Fruit fly (Drosophila melanogaster) whole organism, larva: ENCODE measurements around the gene bgm.

Source experiments
- noc ChIP-seq: fragments of 200-800 bp; sonication (Bioruptor generic); optimal IDR thresholded peaks from 3 replicates; lab custom pipeline; 2019; ENCODE audit warnings: missing biosample characterization, mild to moderate bottlenecking, missing genetic modification characterization, moderate library complexity

The bgm gene

dm6 chr2L:14012304-14013054 is at the start of gene bgm:
bgm (plus strand) TSS chr2L:14013004.
- TF ChIP-seq noc (tag; lab: Kevin White, UChicago), result no peak

dm6 chr2L:13963467-13964122 is 49.2 kb upstream of the bgm start, which contains the start of gene NimB1:
NimB1 (plus strand) TSS chr2L:13963507.
- TF ChIP-seq noc (tag; lab: Kevin White, UChicago), result no peak

- peak; percentile 4 for TF ChIP-seq noc (tag; lab: Kevin White, UChicago)
Observed at dm6 chr2L:13966732-13967316, 46.0 kb upstream of the bgm start, which contains the start of gene NimB2. NimB2 (minus strand) TSS chr2L:13967018.

dm6 chr2L:13967846-13968350 is 44.9 kb upstream of the bgm start, which contains the start of gene NimB3:
NimB3 (minus strand) TSS chr2L:13967985.
- TF ChIP-seq noc (tag; lab: Kevin White, UChicago), result no peak

dm6 chr2L:13969876-13970275 is 42.9 kb upstream of the bgm start, which contains the start of the genes NimB4 and NimB5:
NimB4 (minus strand) TSS chr2L:13969976.
NimB5 (plus strand) TSS chr2L:13970177.
- no peak for TF ChIP-seq noc (tag; lab: Kevin White, UChicago)

dm6 chr2L:13972847-13973246 is 40.0 kb upstream of the bgm start, which contains the start of gene He:
He (minus strand) TSS chr2L:13972947.
- no peak for TF ChIP-seq noc (tag; lab: Kevin White, UChicago)

- TF ChIP-seq noc (tag; lab: Kevin White, UChicago), result no peak
Observed at dm6 chr2L:13976669-13977068, 36.1 kb upstream of the bgm start, which contains the start of gene NimC1. NimC1 (minus strand) TSS chr2L:13976769.

- peak; percentile 28 for TF ChIP-seq noc (tag; lab: Kevin White, UChicago)
Observed at dm6 chr2L:13977073-13977472, 35.7 kb upstream of the bgm start, which contains the start of gene Cyp28a5. Cyp28a5 (plus strand) TSS chr2L:13977302.

- TF ChIP-seq noc (tag; lab: Kevin White, UChicago), result no peak
Observed at dm6 chr2L:13979826-13980225, 33.0 kb upstream of the bgm start, which contains the start of gene NimC2. NimC2 (plus strand) TSS chr2L:13980126.

dm6 chr2L:13998952-13999351 is 13.9 kb upstream of the bgm start:
- TF ChIP-seq noc (tag; lab: Kevin White, UChicago), result no peak

dm6 chr2L:14001078-14001477 is 11.7 kb upstream of the bgm start, which contains the start of gene rk:
rk (minus strand) TSS chr2L:14001248.
- TF ChIP-seq noc (tag; lab: Kevin White, UChicago), result no peak

dm6 chr2L:14001887-14002286 is 10.9 kb upstream of the bgm start:
- TF ChIP-seq noc (tag; lab: Kevin White, UChicago), result no peak

- TF ChIP-seq noc (tag; lab: Kevin White, UChicago), result no peak
Observed at dm6 chr2L:14007801-14008200, 5.0 kb upstream of the bgm start, which contains the start of gene CG42692. CG42692 (plus strand) TSS chr2L:14008101.

- TF ChIP-seq noc (tag; lab: Kevin White, UChicago), result no peak
Observed at dm6 chr2L:14010410-14010809, 2.4 kb upstream of the bgm start.

dm6 chr2L:14011591-14012303 is 1.1 kb upstream of the bgm start:
- peak; percentile 84 for TF ChIP-seq noc (tag; lab: Kevin White, UChicago)
